Worm (Caenorhabditis elegans) whole organism, L4 larva: ENCODE measurements around the gene C56G2.5.

Source experiments
- F49E8.2 ChIP-seq: sonication (generic microtip); optimal IDR thresholded peaks from 2 replicates; lab custom pipeline; 2016; ENCODE audit warnings: missing compliant biosample characterization, mild to moderate bottlenecking, missing genetic modification characterization, borderline replicate concordance
- mdl-1 ChIP-seq, 2 experiments: fragments of 150-350 bp in 1 of 2; sonication (generic microtip) in 1 of 2; optimal IDR thresholded peaks; 2 replicates each; lab custom pipeline; 2014 to 2017; ENCODE audit warnings: missing biosample characterization in 2 of 2, missing genetic modification characterization in 2 of 2
- snpc-4 ChIP-seq: fragments of 150-350 bp; optimal IDR thresholded peaks from 2 replicates; lab custom pipeline; 2014; ENCODE audit warnings: missing biosample characterization, missing genetic modification characterization

DNA sequence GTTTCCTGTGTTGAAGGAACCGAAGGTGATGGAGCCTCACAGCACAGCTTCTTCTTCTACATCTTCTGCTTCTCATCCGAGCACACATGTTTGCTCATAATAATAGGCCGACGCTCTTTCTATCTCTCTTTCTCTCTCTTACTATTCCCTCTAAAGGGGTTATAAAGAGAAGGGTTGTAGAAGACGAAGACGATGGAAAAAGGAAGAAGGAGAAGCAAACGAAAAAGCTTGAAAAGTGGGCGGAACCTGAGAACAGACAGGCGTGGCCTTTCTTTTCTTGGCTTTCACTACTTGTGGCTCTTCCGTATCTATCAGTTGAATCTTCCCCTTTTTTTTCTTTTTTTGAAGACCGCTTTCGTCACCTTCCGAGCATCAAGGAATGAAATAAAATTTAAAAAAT is 16.2 kb downstream of the C56G2.5 start:
- no peak for TF ChIP-seq snpc-4 (tag; lab: Kevin White, UChicago)
- TF ChIP-seq F49E8.2 (tag; lab: Kevin White, UChicago) = no peak
- no peak for TF ChIP-seq mdl-1 (tag; optimal IDR thresholded peaks at IDR 0.05; lab: Kevin White, UChicago)
